Fruit fly (Drosophila melanogaster) whole organism, wandering third instar larva: Measurements from ENCODE around the gene cup.

ENCODE experiments used
- Dfd ChIP-seq: fragments of >200 bp; optimal IDR thresholded peaks from 2 replicates; lab custom pipeline; 2017; ENCODE audit warnings: missing biosample characterization, missing genetic modification characterization
- Sp1 ChIP-seq: fragments of 200-800 bp; sonication (Bioruptor generic); optimal IDR thresholded peaks from 3 replicates; lab custom pipeline; 2019; ENCODE audit warnings: missing biosample characterization, mild to moderate bottlenecking, missing genetic modification characterization, moderate library complexity
- Vsx2 ChIP-seq: fragments of 200-300, 225-300 bp; sonication (Bioruptor generic); optimal IDR thresholded peaks from 2 replicates; lab custom pipeline; 2018; ENCODE audit warnings: missing biosample characterization, missing genetic modification characterization; ENCODE audit not compliant: partially characterized antibody
- br ChIP-seq: fragments of 200-800 bp; sonication (Bioruptor generic); optimal IDR thresholded peaks from 2 replicates; lab custom pipeline; 2016; ENCODE audit warnings: missing biosample characterization, missing genetic modification characterization
- dl ChIP-seq, 2 experiments: fragments of 175-275, 200-275 bp in 1 of 2; fragments of 200-275 bp in 1 of 2; sonication (Bioruptor generic); optimal IDR thresholded peaks; lab custom pipeline; 2018; ENCODE audit warnings: mild to moderate bottlenecking in 2 of 2, missing biosample characterization in 2 of 2, missing genetic modification characterization in 2 of 2, moderate library complexity in 2 of 2; ENCODE audit not compliant: partially characterized antibody in 2 of 2, insufficient read depth in 1 of 2
- psq ChIP-seq: fragments of 200-800 bp; sonication (Bioruptor generic); optimal IDR thresholded peaks from 3 replicates; lab custom pipeline; 2017; ENCODE audit warnings: missing biosample characterization, mild to moderate bottlenecking, missing genetic modification characterization, moderate library complexity
- sv ChIP-seq: fragments of 200-800 bp; sonication (Bioruptor generic); optimal IDR thresholded peaks from 3 replicates; lab custom pipeline; 2016; ENCODE audit warnings: missing biosample characterization, missing genetic modification characterization

- TF ChIP-seq br (GFP tag; lab: Kevin White, UChicago): no peak
- no peak for TF ChIP-seq sv
- no peak for TF ChIP-seq psq (GFP tag; lab: Kevin White, UChicago)
- no peak for TF ChIP-seq Sp1
- TF ChIP-seq dl (GFP tag; optimal IDR thresholded peaks at IDR 0.05; lab: Kevin White, UChicago; ENCODE audit: insufficient read depth in 1 of 2, partially characterized antibody in 2 of 2): no peak
- TF ChIP-seq Vsx2 (GFP tag; lab: Kevin White, UChicago): no peak
- no peak for TF ChIP-seq Dfd (GFP tag; lab: Kevin White, UChicago)
Measured at dm6 chr2L:6622031-6622430, 41.4 kb upstream of the cup start.
